Worm (Caenorhabditis elegans) whole organism, L3 larva: ENCODE results near the gene gst-29.

ENCODE experiments used
- R02D3.7 ChIP-seq: fragments of 150-350 bp; optimal IDR thresholded peaks from 2 replicates; lab custom pipeline; 2014; ENCODE audit warnings: missing biosample characterization, missing genetic modification characterization
- aly-2 ChIP-seq: fragments of 150-350 bp; optimal IDR thresholded peaks from 2 replicates; lab custom pipeline; 2014; ENCODE audit warnings: missing biosample characterization, missing genetic modification characterization
- ama-1 ChIP-seq: fragments of 150-350 bp; optimal IDR thresholded peaks from 2 replicates; lab custom pipeline; 2018
- ceh-16 ChIP-seq: sonication (generic microtip); optimal IDR thresholded peaks from 2 replicates; lab custom pipeline; 2017; ENCODE audit warnings: missing biosample characterization, missing genetic modification characterization
- ceh-28 ChIP-seq: fragments of 150-350 bp; optimal IDR thresholded peaks from 2 replicates; lab custom pipeline; 2014; ENCODE audit warnings: missing biosample characterization, missing genetic modification reagents, missing genetic modification characterization
- egl-27 ChIP-seq: sonication (generic microtip); optimal IDR thresholded peaks from 4 replicates; lab custom pipeline; 2017; ENCODE audit warnings: missing biosample characterization, missing genetic modification reagents, missing genetic modification characterization
- elt-2 ChIP-seq: sonication (generic microtip); optimal IDR thresholded peaks from 2 replicates; lab custom pipeline; 2016; ENCODE audit warnings: missing genetic modification reagents, mild to moderate bottlenecking, missing genetic modification characterization, missing compliant biosample characterization
- fkh-10 ChIP-seq: sonication (generic microtip); optimal IDR thresholded peaks from 2 replicates; lab custom pipeline; 2017; ENCODE audit warnings: missing biosample characterization, missing genetic modification reagents, missing genetic modification characterization
- fkh-2 ChIP-seq: fragments of 150-350 bp; optimal IDR thresholded peaks from 2 replicates; lab custom pipeline; 2014; ENCODE audit warnings: missing biosample characterization, missing genetic modification reagents, missing genetic modification characterization
- fos-1 ChIP-seq: fragments of 150-350 bp; optimal IDR thresholded peaks from 2 replicates; lab custom pipeline; 2014; ENCODE audit warnings: missing biosample characterization, missing genetic modification characterization
- hmg-11 ChIP-seq: sonication (generic microtip); optimal IDR thresholded peaks from 2 replicates; lab custom pipeline; 2016; ENCODE audit warnings: missing genetic modification characterization, missing compliant biosample characterization
- jun-1 ChIP-seq: fragments of 150-350 bp; optimal IDR thresholded peaks from 2 replicates; lab custom pipeline; 2014; ENCODE audit warnings: missing biosample characterization, missing genetic modification reagents, missing genetic modification characterization
- lin-15B ChIP-seq: fragments of 150-350 bp; optimal IDR thresholded peaks from 2 replicates; lab custom pipeline; 2014; ENCODE audit warnings: missing biosample characterization, missing genetic modification characterization
- lin-39 ChIP-seq: fragments of 150-350 bp; optimal IDR thresholded peaks from 2 replicates; lab custom pipeline; 2018; ENCODE audit warnings: missing biosample characterization, missing genetic modification reagents, missing genetic modification characterization
- lsy-12 ChIP-seq: sonication (generic microtip); optimal IDR thresholded peaks from 2 replicates; lab custom pipeline; 2016; ENCODE audit warnings: mild to moderate bottlenecking, missing genetic modification characterization, missing compliant biosample characterization
- mml-1 ChIP-seq: fragments of 150-350 bp; sonication (generic microtip); optimal IDR thresholded peaks from 3 replicates; lab custom pipeline; 2014; ENCODE audit warnings: missing biosample characterization, missing genetic modification characterization
- nfya-1 ChIP-seq: sonication (generic microtip); optimal IDR thresholded peaks from 2 replicates; lab custom pipeline; 2017; ENCODE audit warnings: missing genetic modification characterization, mild to moderate bottlenecking, missing compliant biosample characterization, antibody characterized with exemption, moderate library complexity; ENCODE audit not compliant: insufficient read depth
- nhr-11 ChIP-seq: fragments of 150-350 bp; optimal IDR thresholded peaks from 2 replicates; lab custom pipeline; 2014; ENCODE audit warnings: missing biosample characterization, missing genetic modification characterization
- nhr-237 ChIP-seq: fragments of 150-350 bp; optimal IDR thresholded peaks from 2 replicates; lab custom pipeline; 2014; ENCODE audit warnings: missing biosample characterization, missing genetic modification characterization
- nhr-25 ChIP-seq: sonication (generic microtip); optimal IDR thresholded peaks from 2 replicates; lab custom pipeline; 2017; ENCODE audit warnings: missing biosample characterization, missing genetic modification characterization
- nhr-28 ChIP-seq: fragments of 150-350 bp; optimal IDR thresholded peaks from 2 replicates; lab custom pipeline; 2014; ENCODE audit warnings: missing biosample characterization, missing genetic modification characterization
- nhr-76 ChIP-seq: fragments of 150-350 bp; sonication (generic microtip); optimal IDR thresholded peaks from 5 replicates; lab custom pipeline; 2014; ENCODE audit warnings: missing biosample characterization, missing genetic modification characterization
- nhr-77 ChIP-seq: fragments of 150-350 bp; optimal IDR thresholded peaks from 2 replicates; lab custom pipeline; 2014; ENCODE audit warnings: missing biosample characterization, missing genetic modification characterization
- pha-4 ChIP-seq: fragments of 150-350 bp; optimal IDR thresholded peaks from 2 replicates; lab custom pipeline; 2014; ENCODE audit warnings: missing biosample characterization, missing genetic modification reagents, missing genetic modification characterization
- pqm-1 ChIP-seq: fragments of 150-350 bp; optimal IDR thresholded peaks from 2 replicates; lab custom pipeline; 2017; ENCODE audit warnings: missing biosample characterization, missing genetic modification characterization, inconsistent platforms
- sea-2 ChIP-seq: fragments of 150-350 bp; sonication (generic microtip); optimal IDR thresholded peaks from 4 replicates; lab custom pipeline; 2014; ENCODE audit warnings: missing biosample characterization, missing genetic modification reagents, missing genetic modification characterization
- skn-1 ChIP-seq: fragments of 150-350 bp; optimal IDR thresholded peaks from 2 replicates; lab custom pipeline; 2014; ENCODE audit warnings: missing biosample characterization, missing genetic modification characterization
- snpc-4 ChIP-seq: fragments of 150-350 bp; optimal IDR thresholded peaks from 2 replicates; lab custom pipeline; 2014; ENCODE audit warnings: missing biosample characterization, missing genetic modification characterization
- unc-39 ChIP-seq: sonication (generic microtip); optimal IDR thresholded peaks from 4 replicates; lab custom pipeline; 2017; ENCODE audit warnings: missing biosample characterization, missing genetic modification characterization
- zag-1 ChIP-seq: fragments of 150-350 bp; optimal IDR thresholded peaks from 2 replicates; lab custom pipeline; 2014; ENCODE audit warnings: missing biosample characterization, missing genetic modification characterization
- ztf-11 ChIP-seq: fragments of 150-350 bp; optimal IDR thresholded peaks from 2 replicates; lab custom pipeline; 2014; ENCODE audit warnings: missing biosample characterization, missing genetic modification characterization
- ztf-4 ChIP-seq: fragments of 150-350 bp; optimal IDR thresholded peaks from 2 replicates; lab custom pipeline; 2014; ENCODE audit warnings: missing biosample characterization, missing genetic modification characterization

The gst-29 gene

DNA sequence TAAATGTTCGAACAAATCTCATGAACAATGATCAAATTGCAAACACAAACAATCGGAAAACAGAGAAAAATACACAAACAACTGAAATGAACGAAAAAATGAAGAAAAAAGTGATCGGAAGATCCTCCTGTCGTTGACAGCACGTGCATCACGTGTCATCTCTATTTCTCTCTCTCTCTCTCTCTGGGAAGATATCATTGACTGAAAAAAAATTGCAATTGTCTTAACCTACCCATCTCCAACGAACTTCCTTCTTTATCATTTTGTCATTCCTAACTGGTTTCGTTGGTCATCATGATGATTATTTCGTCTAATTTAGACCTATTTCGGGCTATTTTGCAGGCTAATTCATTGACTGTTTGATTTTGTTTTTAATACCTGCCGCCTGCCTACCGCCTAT is 35.7 kb upstream of the gst-29 start (continued):
- TF ChIP-seq ceh-16 (tag; lab: Kevin White, UChicago) (no peak), egl-27 (tag; lab: Kevin White, UChicago) (peak; percentile 25), nhr-76 (tag; lab: Kevin White, UChicago) (no peak), ztf-11 (tag; lab: Kevin White, UChicago) (no peak), unc-39 (tag; lab: Kevin White, UChicago) (no peak), ztf-4 (peak; percentile 42)

DNA sequence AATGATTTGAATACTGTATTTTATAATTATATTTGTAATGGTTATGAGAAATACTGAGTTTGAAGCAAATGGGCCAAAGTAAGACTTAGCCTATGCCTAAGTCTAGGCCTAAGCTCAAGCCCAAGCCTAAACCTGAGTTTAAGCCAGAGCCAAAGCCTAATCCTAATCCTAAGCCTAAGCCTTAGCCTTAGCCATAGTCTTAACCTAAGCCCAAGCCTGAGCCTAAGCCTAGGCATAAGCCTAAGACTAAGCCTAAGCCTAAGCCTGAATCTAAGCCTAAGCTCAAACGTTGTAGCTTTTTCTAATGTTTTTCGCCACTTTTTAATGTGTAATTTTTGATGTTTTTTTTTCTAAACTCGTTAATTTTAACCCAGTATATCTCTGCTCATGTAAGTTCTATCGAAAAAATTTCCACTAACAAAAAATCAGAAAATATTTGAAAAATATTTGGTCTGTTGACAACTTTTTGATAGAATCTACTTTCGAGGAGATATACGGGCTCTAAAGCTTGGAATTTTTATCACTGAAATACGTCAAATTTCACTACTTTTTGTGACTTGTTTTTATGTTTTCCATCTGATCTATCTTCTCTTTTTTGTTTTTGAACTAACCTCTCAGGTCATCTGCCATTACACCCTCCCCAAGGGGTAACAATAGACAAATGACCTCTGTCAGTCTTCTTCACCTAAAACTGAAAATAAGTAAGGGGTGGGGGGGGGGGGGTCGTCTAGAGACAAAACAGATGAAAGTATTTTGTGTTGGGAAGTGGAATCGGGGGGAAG is 34.6 kb upstream of the gst-29 start:
- TF ChIP-seq snpc-4 (tag; lab: Kevin White, UChicago) (no peak), sea-2 (no peak), nhr-237 (tag; lab: Kevin White, UChicago) (no peak)
- TF ChIP-seq, all 47 proteins: peak for 0

ce11 chrII:15203398-15204068 is 33.9 kb upstream of the gst-29 start:
- TF ChIP-seq hmg-11 (tag; lab: Kevin White, UChicago) (peak; percentile 21), lsy-12 (tag; lab: Kevin White, UChicago) (no peak), zag-1 (no peak), pha-4 (tag; lab: Kevin White, UChicago) (peak; percentile 67), nhr-11 (tag; lab: Kevin White, UChicago) (no peak), lin-15B (tag; lab: Kevin White, UChicago) (no peak), nfya-1 (tag; lab: Kevin White, UChicago) (peak; percentile 13), nhr-25 (tag; lab: Kevin White, UChicago) (peak; percentile 96)

DNA sequence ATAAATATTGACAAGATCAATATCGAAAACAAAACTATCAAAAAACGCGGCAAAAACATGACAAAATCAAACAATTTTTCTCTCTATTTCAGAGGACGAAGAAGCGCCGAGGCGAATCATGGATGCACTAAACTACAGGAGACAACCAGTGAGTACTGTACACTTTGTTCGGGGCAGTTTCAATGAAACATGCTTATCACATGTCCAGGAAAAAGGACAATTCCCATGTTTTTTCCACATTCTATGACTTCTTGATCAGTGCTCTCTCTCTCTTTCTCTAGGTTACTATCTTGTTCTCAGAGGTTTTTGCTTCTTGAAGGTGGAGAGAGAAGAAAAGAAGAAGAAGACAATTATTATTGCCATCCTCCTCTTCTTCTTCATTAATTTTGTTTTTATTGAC is 27.8 kb upstream of the gst-29 start:
- TF ChIP-seq zag-1 (no peak), fos-1 (no peak), pqm-1 (peak; percentile 64), elt-2 (tag; lab: Kevin White, UChicago) (peak; percentile 61), jun-1 (no peak), fkh-2 (no peak), skn-1 (tag; lab: Kevin White, UChicago) (no peak), R02D3.7 (tag; lab: Kevin White, UChicago) (no peak), nhr-77 (tag; lab: Kevin White, UChicago) (no peak), nhr-28 (tag; lab: Kevin White, UChicago) (no peak), egl-27 (tag; lab: Kevin White, UChicago) (no peak), mml-1 (tag; lab: Kevin White, UChicago) (no peak), pha-4 (tag; lab: Kevin White, UChicago) (peak; percentile 3), fkh-10 (GFP tag; lab: Kevin White, UChicago) (no peak), ceh-28 (tag; lab: Kevin White, UChicago) (no peak), ama-1 (lab: Kevin White, UChicago) (peak; percentile 10), lin-39 (tag; lab: Kevin White, UChicago) (no peak)

DNA sequence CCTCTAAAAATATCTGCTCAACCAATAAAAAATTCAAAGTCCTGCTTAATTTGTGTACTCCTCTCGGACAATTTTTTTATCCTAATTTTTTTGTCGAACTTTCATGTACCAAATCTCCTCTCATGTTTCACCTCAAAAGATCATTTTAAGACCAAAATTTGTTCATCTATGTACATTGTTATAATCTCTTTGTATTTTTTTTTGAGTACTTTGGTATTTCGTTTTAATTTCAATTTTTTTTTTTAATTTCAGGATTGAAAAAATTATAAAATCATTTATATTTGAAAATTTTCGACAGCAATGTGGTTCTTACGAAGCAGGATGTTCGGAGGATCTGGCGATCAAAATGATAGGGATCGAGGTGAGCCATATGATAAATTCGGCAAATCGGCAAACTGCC is 26.8 kb upstream of the gst-29 start, which contains the start of gene spsb-1:
TSS of gene spsb-1 (plus strand) at position 301 of the 400 bp plus-strand sequence.
- TF ChIP-seq elt-2 (tag; lab: Kevin White, UChicago) (no peak), aly-2 (no peak), fos-1 (no peak)

DNA sequence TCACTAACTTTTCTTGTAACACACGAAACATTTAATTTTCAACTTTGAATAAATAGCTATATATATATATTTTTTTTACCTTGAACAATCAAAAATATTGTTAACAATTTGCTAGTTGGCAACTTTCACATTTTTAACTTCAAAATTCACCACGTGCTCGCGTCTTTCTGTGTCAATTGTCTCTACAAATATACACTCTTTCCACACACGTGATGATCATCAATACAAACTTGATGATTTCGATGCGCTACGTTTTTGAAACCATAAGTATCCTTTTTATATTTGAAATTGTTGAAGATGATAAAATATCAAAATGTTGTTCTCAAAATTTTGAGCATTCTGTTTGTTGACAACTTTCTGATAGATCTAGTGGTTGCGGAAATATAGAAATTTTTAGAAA is 25.7 kb upstream of the gst-29 start:
- TF ChIP-seq nhr-28 (tag; lab: Kevin White, UChicago) (no peak), elt-2 (tag; lab: Kevin White, UChicago) (peak; percentile 9), pha-4 (tag; lab: Kevin White, UChicago) (peak; percentile 31)
